Worm (Caenorhabditis elegans) whole organism, early embryonic: ENCODE measurements around the gene str-115.

Experiments
- B0310.2 ChIP-seq: sonication (generic microtip); optimal IDR thresholded peaks from 2 replicates; lab custom pipeline; 2016; ENCODE audit warnings: mild to moderate bottlenecking, missing genetic modification characterization, missing compliant biosample characterization
- F13C5.2 ChIP-seq: sonication (generic microtip); optimal IDR thresholded peaks from 2 replicates; lab custom pipeline; 2017; ENCODE audit warnings: mild to moderate bottlenecking, missing genetic modification characterization, inconsistent platforms, missing compliant biosample characterization
- aly-1 ChIP-seq: sonication (generic microtip); optimal IDR thresholded peaks from 2 replicates; lab custom pipeline; 2016; ENCODE audit warnings: missing genetic modification characterization, missing compliant biosample characterization
- ama-1 ChIP-seq: fragments of 150-350 bp; optimal IDR thresholded peaks from 2 replicates; lab custom pipeline; 2014
- ceh-13 ChIP-seq: fragments of 200-800 bp; sonication (Bioruptor generic); optimal IDR thresholded peaks from 2 replicates; lab custom pipeline; 2018; ENCODE audit warnings: mild to moderate bottlenecking, missing genetic modification characterization, missing compliant biosample characterization
- ceh-36 ChIP-seq: sonication (generic microtip); optimal IDR thresholded peaks from 2 replicates; lab custom pipeline; 2016; ENCODE audit warnings: missing genetic modification characterization, inconsistent platforms, missing compliant biosample characterization
- ets-7 ChIP-seq: sonication (generic microtip); optimal IDR thresholded peaks from 2 replicates; lab custom pipeline; 2016; ENCODE audit warnings: missing genotype, missing genetic modification characterization, missing compliant biosample characterization
- flt-1 ChIP-seq: fragments of 200-800 bp; sonication (Bioruptor generic); IDR thresholded peaks from 2 replicates; pipeline ENCODE4 v1.3.6; 2022; ENCODE audit warnings: missing genetic modification characterization, missing compliant biosample characterization
- hmbx-1 ChIP-seq: sonication (generic microtip); optimal IDR thresholded peaks from 2 replicates; lab custom pipeline; 2016; ENCODE audit warnings: mild to moderate bottlenecking, missing genetic modification characterization, missing compliant biosample characterization
- hmg-4 ChIP-seq: fragments of 200-800 bp; sonication (Bioruptor generic); optimal IDR thresholded peaks from 2 replicates; lab custom pipeline; 2018; ENCODE audit warnings: mild to moderate bottlenecking, missing genetic modification characterization, missing compliant biosample characterization
- hnd-1 ChIP-seq: sonication (generic microtip); optimal IDR thresholded peaks from 2 replicates; lab custom pipeline; 2016; ENCODE audit warnings: missing genetic modification characterization, missing compliant biosample characterization
- pes-1 ChIP-seq: fragments of 200-800 bp; sonication (Bioruptor generic); IDR thresholded peaks from 2 replicates; pipeline ENCODE4 v1.3.6; 2022; ENCODE audit warnings: missing genetic modification reagents, missing genetic modification characterization, missing compliant biosample characterization
- scrt-1 ChIP-seq: fragments of 200-800 bp; sonication (Bioruptor generic); IDR thresholded peaks from 2 replicates; pipeline ENCODE4 v1.3.6; 2022; ENCODE audit warnings: missing genetic modification characterization, missing compliant biosample characterization
- sea-1 ChIP-seq: fragments of 200-800 bp; sonication (Bioruptor generic); conservative IDR thresholded peaks from 2 replicates; pipeline ENCODE4 v1.3.6; 2022; ENCODE audit warnings: missing genetic modification characterization, missing compliant biosample characterization
- tbx-11 ChIP-seq: fragments of 200-800 bp; sonication (Bioruptor generic); IDR thresholded peaks from 2 replicates; pipeline ENCODE4 v1.3.6; 2022; ENCODE audit warnings: missing genetic modification characterization, missing compliant biosample characterization
- tbx-37 ChIP-seq: fragments of 200-800 bp; sonication (Bioruptor generic); conservative IDR thresholded peaks from 2 replicates; pipeline ENCODE4 v1.3.6; 2022; ENCODE audit warnings: missing genetic modification reagents, missing genetic modification characterization, missing compliant biosample characterization
- tra-4 ChIP-seq: sonication (generic microtip); optimal IDR thresholded peaks from 2 replicates; lab custom pipeline; 2017; ENCODE audit warnings: missing genetic modification characterization, missing compliant biosample characterization

Gene str-115

DNA sequence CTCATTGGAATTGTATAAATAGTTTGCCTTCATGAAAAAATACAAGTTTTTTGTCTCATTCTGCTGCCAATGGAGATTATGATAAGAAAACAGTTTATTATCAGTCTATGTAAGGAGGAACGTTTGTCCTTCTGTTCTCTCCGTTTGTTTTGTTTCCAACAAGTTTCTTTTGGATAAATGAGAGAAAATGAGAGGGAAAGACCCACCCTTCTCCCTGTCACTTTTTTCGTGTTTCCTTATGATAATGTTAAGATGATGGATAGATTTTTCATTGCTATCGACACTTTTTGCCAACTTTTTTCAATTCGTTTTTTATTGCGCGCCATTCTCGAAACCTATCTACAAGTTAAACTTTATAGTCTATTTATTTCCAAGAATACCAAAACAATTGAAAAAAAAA is 37.7 kb upstream of the str-115 start:
- TF ChIP-seq flt-1 (GFP tag; lab: Robert Waterston, UW) (no peak), ceh-36 (tag; lab: Kevin White, UChicago) (no peak), hmg-4 (GFP tag; lab: Kevin White, UChicago) (no peak), ceh-13 (GFP tag; lab: Kevin White, UChicago) (no peak), F13C5.2 (tag; lab: Kevin White, UChicago) (no peak), sea-1 (no peak), tra-4 (tag; lab: Kevin White, UChicago) (no peak), B0310.2 (tag; lab: Kevin White, UChicago) (no peak), aly-1 (tag; lab: Kevin White, UChicago) (no peak), pes-1 (GFP tag; lab: Robert Waterston, UW) (no peak), scrt-1 (GFP tag; lab: Robert Waterston, UW) (no peak), ama-1 (lab: Kevin White, UChicago) (no peak)

DNA sequence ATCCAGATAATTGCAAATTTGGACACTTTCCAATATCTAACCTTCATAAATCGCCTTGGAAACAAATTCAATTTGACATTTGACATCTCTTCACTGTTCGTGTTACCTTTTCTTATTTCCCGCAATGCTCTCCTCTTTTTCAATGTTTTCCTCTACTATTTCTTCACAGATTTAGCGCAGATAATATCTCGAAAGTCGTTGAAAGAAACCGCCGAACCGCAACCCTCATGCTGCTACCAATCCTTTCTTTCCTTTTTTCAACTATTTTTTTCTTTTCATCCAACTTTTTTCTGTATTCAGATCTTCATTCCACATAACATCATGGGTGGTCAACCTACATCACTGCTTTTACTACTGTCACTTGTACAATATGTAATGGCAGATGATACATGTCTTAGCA is 34.5 kb upstream of the str-115 start, which contains the start of gene T19B10.5:
Gene T19B10.5, plus strand, starts transcription at position 301 of the 400 bp plus-strand sequence.
- TF ChIP-seq hnd-1 (tag; lab: Kevin White, UChicago) (no peak), scrt-1 (GFP tag; lab: Robert Waterston, UW) (no peak), flt-1 (GFP tag; lab: Robert Waterston, UW) (no peak), tra-4 (tag; lab: Kevin White, UChicago) (no peak), hmg-4 (GFP tag; lab: Kevin White, UChicago) (no peak), tbx-11 (GFP tag; lab: Robert Waterston, UW) (no peak), ama-1 (lab: Kevin White, UChicago) (no peak), sea-1 (no peak), ets-7 (tag; lab: Kevin White, UChicago) (no peak), aly-1 (tag; lab: Kevin White, UChicago) (no peak), ceh-13 (GFP tag; lab: Kevin White, UChicago) (no peak), tbx-37 (GFP tag; lab: Robert Waterston, UW) (no peak), B0310.2 (tag; lab: Kevin White, UChicago) (no peak), F13C5.2 (tag; lab: Kevin White, UChicago) (no peak), hmbx-1 (tag; lab: Kevin White, UChicago) (no peak), pes-1 (GFP tag; lab: Robert Waterston, UW) (no peak), ceh-36 (tag; lab: Kevin White, UChicago) (no peak)

DNA sequence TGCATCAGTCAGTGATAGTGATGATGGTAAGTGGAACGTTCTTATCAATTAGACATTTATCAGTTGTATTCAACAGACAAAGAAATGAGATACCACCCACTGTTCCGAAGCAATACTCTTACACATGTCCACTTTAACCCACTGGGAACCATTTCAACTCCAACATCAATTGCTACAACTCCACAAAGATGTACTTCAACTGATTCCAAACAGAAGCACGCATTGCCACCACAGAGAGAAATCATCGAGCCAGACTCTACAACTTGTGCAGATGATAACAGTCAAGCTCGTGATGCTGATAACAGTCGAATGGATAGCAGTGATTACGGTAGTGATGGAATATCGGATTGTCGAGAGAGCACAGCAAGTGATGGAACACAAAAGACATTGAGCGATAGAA is 33.0 kb upstream of the str-115 start:
- TF ChIP-seq sea-1 (no peak), hnd-1 (tag; lab: Kevin White, UChicago) (no peak), pes-1 (GFP tag; lab: Robert Waterston, UW) (no peak)

- TF ChIP-seq ceh-13 (GFP tag; lab: Kevin White, UChicago), result peak; percentile 65
- TF ChIP-seq ets-7 (tag; lab: Kevin White, UChicago), result peak; percentile 0
- TF ChIP-seq ceh-36 (tag; lab: Kevin White, UChicago), result peak; percentile 69
- peak; percentile 43 for TF ChIP-seq hnd-1 (tag; lab: Kevin White, UChicago)
- TF ChIP-seq aly-1 (tag; lab: Kevin White, UChicago), result no peak
- TF ChIP-seq tbx-37 (GFP tag; lab: Robert Waterston, UW), result peak; percentile 74
- no peak for TF ChIP-seq tra-4 (tag; lab: Kevin White, UChicago)
- TF ChIP-seq F13C5.2 (tag; lab: Kevin White, UChicago), result peak; percentile 90
- peak; percentile 50 for TF ChIP-seq hmg-4 (GFP tag; lab: Kevin White, UChicago)
- TF ChIP-seq scrt-1 (GFP tag; lab: Robert Waterston, UW), result peak; percentile 55; the same call in 1 of the 2 replicates
- peak; percentile 76 for TF ChIP-seq flt-1 (GFP tag; lab: Robert Waterston, UW)
- TF ChIP-seq B0310.2 (tag; lab: Kevin White, UChicago), result no peak
- peak; percentile 75 for TF ChIP-seq sea-1
- TF ChIP-seq pes-1 (GFP tag; lab: Robert Waterston, UW), result no peak
- TF ChIP-seq hmbx-1 (tag; lab: Kevin White, UChicago), result peak; percentile 12
- peak; percentile 69; the same call in 1 of the 2 replicates for TF ChIP-seq tbx-11 (GFP tag; lab: Robert Waterston, UW)
- TF ChIP-seq ama-1 (lab: Kevin White, UChicago), result no peak
Measured at ce11 chrV:11239187-11239725, 29.6 kb upstream of the str-115 start, which contains the start of the genes dvc-1 and ima-1. Gene dvc-1 (minus strand): TSS chrV:11239331. Gene ima-1 (plus strand): TSS chrV:11239675.

DNA sequence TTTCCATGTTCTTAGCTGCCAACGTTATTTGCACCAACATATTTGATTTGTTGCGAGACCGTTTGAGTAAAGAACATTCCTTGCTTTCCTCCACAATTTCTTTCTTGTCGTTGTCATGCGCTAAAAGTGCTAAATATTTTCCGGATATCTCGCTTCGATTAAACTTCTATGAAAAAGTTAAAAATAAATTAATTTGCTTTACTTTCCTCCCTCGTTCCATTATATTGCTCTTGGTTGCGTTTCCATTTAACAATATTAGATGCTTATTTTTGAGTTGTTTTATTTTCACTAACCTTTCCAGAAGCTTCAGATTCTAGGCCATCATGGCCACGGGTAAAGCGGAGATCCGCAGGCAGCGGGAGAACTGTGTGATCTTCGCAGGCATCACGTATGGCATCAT is 27.3 kb upstream of the str-115 start, which contains the start of gene pgap-1:
Gene pgap-1, plus strand, starts transcription at position 301 of the 400 bp plus-strand sequence.
- TF ChIP-seq hnd-1 (tag; lab: Kevin White, UChicago) (no peak), ets-7 (tag; lab: Kevin White, UChicago) (no peak), ceh-36 (tag; lab: Kevin White, UChicago) (no peak), pes-1 (GFP tag; lab: Robert Waterston, UW) (no peak), ama-1 (lab: Kevin White, UChicago) (no peak), F13C5.2 (tag; lab: Kevin White, UChicago) (no peak), hmg-4 (GFP tag; lab: Kevin White, UChicago) (no peak), aly-1 (tag; lab: Kevin White, UChicago) (no peak), hmbx-1 (tag; lab: Kevin White, UChicago) (no peak), sea-1 (no peak)

- TF ChIP-seq tra-4 (tag; lab: Kevin White, UChicago), result no peak
- no peak for TF ChIP-seq sea-1
- TF ChIP-seq B0310.2 (tag; lab: Kevin White, UChicago), result no peak
- no peak for TF ChIP-seq scrt-1 (GFP tag; lab: Robert Waterston, UW)
- TF ChIP-seq pes-1 (GFP tag; lab: Robert Waterston, UW), result no peak
- no peak for TF ChIP-seq tbx-11 (GFP tag; lab: Robert Waterston, UW)
- no peak for TF ChIP-seq hmg-4 (GFP tag; lab: Kevin White, UChicago)
- no peak for TF ChIP-seq hmbx-1 (tag; lab: Kevin White, UChicago)
- TF ChIP-seq flt-1 (GFP tag; lab: Robert Waterston, UW), result no peak
- TF ChIP-seq aly-1 (tag; lab: Kevin White, UChicago), result no peak
- TF ChIP-seq hnd-1 (tag; lab: Kevin White, UChicago), result no peak
- no peak for TF ChIP-seq ets-7 (tag; lab: Kevin White, UChicago)
- no peak for TF ChIP-seq ceh-36 (tag; lab: Kevin White, UChicago)
- no peak for TF ChIP-seq F13C5.2 (tag; lab: Kevin White, UChicago)
- TF ChIP-seq ama-1 (lab: Kevin White, UChicago), result no peak
- TF ChIP-seq tbx-37 (GFP tag; lab: Robert Waterston, UW), result no peak
- no peak for TF ChIP-seq ceh-13 (GFP tag; lab: Kevin White, UChicago)
Measured at ce11 chrV:11244539-11244938, 24.4 kb upstream of the str-115 start, which contains the start of gene mxl-1. Gene mxl-1 (plus strand): TSS chrV:11244839.
